Worm (Caenorhabditis elegans) whole organism, late embryonic: ENCODE measurements around the gene lgc-23.

Experiments
- C38D4.7 ChIP-seq: fragments of 200-800 bp; sonication (Bioruptor generic); optimal IDR thresholded peaks from 2 replicates; lab custom pipeline; 2018; ENCODE audit warnings: mild to moderate bottlenecking, missing genetic modification characterization, moderate library complexity, missing compliant biosample characterization
- F13H6.1 ChIP-seq: sonication (generic microtip); optimal IDR thresholded peaks from 2 replicates; lab custom pipeline; 2016; ENCODE audit warnings: missing genetic modification characterization, missing compliant biosample characterization
- K02D7.2 ChIP-seq: sonication (generic microtip); optimal IDR thresholded peaks from 2 replicates; lab custom pipeline; 2017; ENCODE audit warnings: mild to moderate bottlenecking, missing genetic modification characterization, missing compliant biosample characterization
- T23F11.4 ChIP-seq: fragments of 200-800 bp; sonication (Bioruptor generic); optimal IDR thresholded peaks from 2 replicates; lab custom pipeline; 2018; ENCODE audit warnings: mild to moderate bottlenecking, missing genetic modification characterization, missing compliant biosample characterization
- ahr-1 ChIP-seq: sonication (generic microtip); optimal IDR thresholded peaks from 2 replicates; lab custom pipeline; 2016; ENCODE audit warnings: missing genetic modification characterization, missing compliant biosample characterization
- ceh-24 ChIP-seq: sonication (generic microtip); optimal IDR thresholded peaks from 2 replicates; lab custom pipeline; 2016; ENCODE audit warnings: mild to moderate bottlenecking, missing genetic modification characterization, missing compliant biosample characterization
- ceh-30 ChIP-seq: fragments of 150-350 bp; optimal IDR thresholded peaks from 2 replicates; lab custom pipeline; 2014; ENCODE audit warnings: missing biosample characterization, missing genetic modification characterization
- ceh-31 ChIP-seq: sonication (generic microtip); optimal IDR thresholded peaks from 2 replicates; lab custom pipeline; 2016; ENCODE audit warnings: missing genetic modification characterization, missing compliant biosample characterization
- ceh-48 ChIP-seq: sonication (generic microtip); optimal IDR thresholded peaks from 2 replicates; lab custom pipeline; 2016; ENCODE audit warnings: missing genetic modification characterization, inconsistent platforms, missing compliant biosample characterization
- ceh-6 ChIP-seq: fragments of 200-800 bp; sonication (Bioruptor generic); optimal IDR thresholded peaks from 2 replicates; lab custom pipeline; 2018; ENCODE audit warnings: mild to moderate bottlenecking, missing genetic modification characterization, missing compliant biosample characterization
- ceh-9 ChIP-seq: sonication (generic microtip); optimal IDR thresholded peaks from 2 replicates; lab custom pipeline; 2016; ENCODE audit warnings: mild to moderate bottlenecking, missing genetic modification characterization, inconsistent platforms, missing compliant biosample characterization
- che-1 ChIP-seq: sonication (generic microtip); optimal IDR thresholded peaks from 2 replicates; lab custom pipeline; 2016; ENCODE audit warnings: mild to moderate bottlenecking, missing genetic modification characterization, missing compliant biosample characterization
- elt-2 ChIP-seq: sonication (generic microtip); optimal IDR thresholded peaks from 2 replicates; lab custom pipeline; 2016; ENCODE audit warnings: missing genetic modification reagents, missing genetic modification characterization, missing compliant biosample characterization
- elt-4 ChIP-seq: sonication (generic microtip); optimal IDR thresholded peaks from 2 replicates; lab custom pipeline; 2016; ENCODE audit warnings: missing genetic modification characterization, missing compliant biosample characterization
- fax-1 ChIP-seq: sonication (generic microtip); optimal IDR thresholded peaks from 2 replicates; lab custom pipeline; 2016; ENCODE audit warnings: missing genotype, missing genetic modification characterization, missing compliant biosample characterization
- hlh-15 ChIP-seq: sonication (generic microtip); optimal IDR thresholded peaks from 2 replicates; lab custom pipeline; 2016; ENCODE audit warnings: missing genetic modification characterization, missing compliant biosample characterization
- hlh-30 ChIP-seq: sonication (generic microtip); optimal IDR thresholded peaks from 2 replicates; lab custom pipeline; 2017; ENCODE audit warnings: antibody characterized with exemption, missing genetic modification characterization, missing compliant biosample characterization; ENCODE audit not compliant: insufficient read depth
- hlh-6 ChIP-seq: sonication (generic microtip); optimal IDR thresholded peaks from 2 replicates; lab custom pipeline; 2016; ENCODE audit warnings: missing genotype, missing genetic modification characterization, missing compliant biosample characterization
- madf-2 ChIP-seq: sonication (generic microtip); optimal IDR thresholded peaks from 2 replicates; lab custom pipeline; 2017; ENCODE audit warnings: missing genetic modification characterization, missing compliant biosample characterization
- nfya-1 ChIP-seq: sonication (generic microtip); optimal IDR thresholded peaks from 2 replicates; lab custom pipeline; 2017; ENCODE audit warnings: missing genetic modification characterization, mild to moderate bottlenecking, missing compliant biosample characterization, antibody characterized with exemption, moderate library complexity
- nhr-11 ChIP-seq: fragments of 150-350 bp; optimal IDR thresholded peaks from 2 replicates; lab custom pipeline; 2014; ENCODE audit warnings: missing biosample characterization, missing genetic modification characterization
- nhr-232 ChIP-seq: sonication (generic microtip); optimal IDR thresholded peaks from 2 replicates; lab custom pipeline; 2016; ENCODE audit warnings: missing genetic modification characterization, missing compliant biosample characterization
- pat-9 ChIP-seq: fragments of 200-800 bp; sonication (Bioruptor generic); optimal IDR thresholded peaks from 2 replicates; lab custom pipeline; 2018; ENCODE audit warnings: mild to moderate bottlenecking, missing genetic modification characterization, moderate library complexity, missing compliant biosample characterization
- pax-1 ChIP-seq: fragments of 150-350 bp; optimal IDR thresholded peaks from 2 replicates; lab custom pipeline; 2014; ENCODE audit warnings: missing biosample characterization, missing genetic modification characterization
- pha-2 ChIP-seq: sonication (generic microtip); optimal IDR thresholded peaks from 2 replicates; lab custom pipeline; 2017; ENCODE audit warnings: mild to moderate bottlenecking, missing genetic modification characterization, missing compliant biosample characterization
- rnt-1 ChIP-seq: sonication (generic microtip); optimal IDR thresholded peaks from 2 replicates; lab custom pipeline; 2016; ENCODE audit warnings: missing genetic modification characterization, missing compliant biosample characterization
- sdc-2 ChIP-seq: sonication (generic microtip); optimal IDR thresholded peaks from 2 replicates; lab custom pipeline; 2016; ENCODE audit warnings: missing genotype, missing genetic modification characterization, missing compliant biosample characterization
- tbx-7 ChIP-seq: sonication (generic microtip); optimal IDR thresholded peaks from 2 replicates; lab custom pipeline; 2016; ENCODE audit warnings: missing genotype, missing genetic modification characterization, missing compliant biosample characterization
- ttx-3 ChIP-seq: sonication (generic microtip); optimal IDR thresholded peaks from 2 replicates; lab custom pipeline; 2016; ENCODE audit warnings: missing genetic modification reagents, missing genetic modification characterization, missing compliant biosample characterization
- unc-42 ChIP-seq: sonication (generic microtip); optimal IDR thresholded peaks from 2 replicates; lab custom pipeline; 2016; ENCODE audit warnings: missing genotype, missing genetic modification characterization, missing compliant biosample characterization
- unc-55 ChIP-seq: sonication (generic microtip); optimal IDR thresholded peaks from 2 replicates; lab custom pipeline; 2017; ENCODE audit warnings: missing biosample characterization, missing genetic modification reagents, missing genetic modification characterization
- zip-5 ChIP-seq: sonication (generic microtip); optimal IDR thresholded peaks from 2 replicates; lab custom pipeline; 2016; ENCODE audit warnings: missing genetic modification characterization, missing compliant biosample characterization
- ztf-16 ChIP-seq: sonication (generic microtip); optimal IDR thresholded peaks from 2 replicates; lab custom pipeline; 2017; ENCODE audit warnings: missing genetic modification characterization, missing compliant biosample characterization

The lgc-23 gene

ce11 chrX:12036114-12036513 is 28.9 kb upstream of the lgc-23 start:
- TF ChIP-seq hlh-30 (tag; lab: Kevin White, UChicago) (no peak), unc-42 (tag; lab: Kevin White, UChicago) (peak; percentile 81), hlh-15 (tag; lab: Kevin White, UChicago) (no peak), F13H6.1 (tag; lab: Kevin White, UChicago) (no peak)
- TF ChIP-seq, all 69 proteins: peak for 1

ce11 chrX:12037978-12038377 is 27.0 kb upstream of the lgc-23 start:
- no peak for TF ChIP-seq hlh-6
- peak; percentile 67 for TF ChIP-seq unc-42 (tag; lab: Kevin White, UChicago)
- no peak for TF ChIP-seq ceh-24
- no peak for TF ChIP-seq ceh-9 (tag; lab: Kevin White, UChicago)
- no peak for TF ChIP-seq nfya-1 (tag; lab: Kevin White, UChicago)
- TF ChIP-seq K02D7.2 (tag; lab: Kevin White, UChicago), result no peak
- TF ChIP-seq fax-1, result no peak
- no peak for TF ChIP-seq zip-5 (tag; lab: Kevin White, UChicago)

DNA sequence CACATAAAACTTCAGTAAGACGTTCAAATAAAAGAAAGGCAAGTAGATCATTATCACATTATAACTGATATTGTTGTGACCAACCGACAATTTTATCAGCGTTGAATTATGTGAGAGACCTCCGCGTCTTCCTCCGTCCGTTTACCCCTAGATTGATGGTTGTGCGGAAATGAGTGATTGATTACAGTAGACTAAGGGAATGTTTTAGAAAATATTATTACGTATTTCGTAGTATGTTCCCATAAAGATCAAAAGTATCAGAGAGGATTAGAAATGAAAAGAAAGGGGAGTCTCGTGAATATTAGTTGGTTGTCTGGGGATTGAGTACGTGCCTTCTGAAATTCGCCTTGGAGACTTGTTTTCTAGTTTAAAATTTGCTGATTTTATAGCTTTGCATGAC is 26.3 kb upstream of the lgc-23 start:
- TF ChIP-seq ceh-6 (GFP tag; lab: Kevin White, UChicago) (no peak), unc-55 (peak; percentile 4)

ce11 chrX:12056973-12057372 is 8.0 kb upstream of the lgc-23 start, which contains the start of gene B0198.3:
Gene B0198.3 (minus strand): TSS chrX:12057073.
- TF ChIP-seq ahr-1 (tag; lab: Kevin White, UChicago) (no peak), sdc-2 (tag; lab: Kevin White, UChicago) (no peak), ceh-48 (no peak), fax-1 (no peak), C38D4.7 (no peak), ceh-30 (tag; lab: Kevin White, UChicago) (no peak), T23F11.4 (no peak), elt-4 (no peak), ztf-16 (tag; lab: Kevin White, UChicago) (no peak), elt-2 (tag; lab: Kevin White, UChicago) (no peak), nhr-232 (tag; lab: Kevin White, UChicago) (no peak)
- TF ChIP-seq, all 69 proteins: peak for 0

DNA sequence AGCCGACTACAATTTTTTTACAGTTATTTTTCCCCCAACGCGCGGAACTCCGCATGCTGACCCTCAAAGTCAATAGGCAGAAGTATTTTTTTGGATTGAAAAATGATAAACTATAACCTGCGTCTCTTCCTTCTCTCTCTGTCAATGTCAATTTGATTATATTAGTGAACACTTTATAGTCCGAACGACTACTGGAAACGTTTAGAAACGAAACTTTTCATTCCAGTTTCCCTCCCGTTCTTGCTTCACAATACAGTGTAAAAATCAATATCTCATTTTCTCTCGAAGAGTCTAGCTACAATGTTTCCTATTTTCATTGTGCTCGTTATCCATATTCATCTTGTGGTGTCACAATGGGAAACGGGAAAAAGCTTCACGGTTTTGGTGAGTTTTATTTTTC is 3.2 kb downstream of the lgc-23 start, which contains the start of gene lgc-24:
lgc-24 (plus strand) TSS at position 301 of the 400 bp plus-strand sequence.
- TF ChIP-seq ttx-3 (no peak), fax-1 (no peak), hlh-30 (tag; lab: Kevin White, UChicago) (no peak), ahr-1 (tag; lab: Kevin White, UChicago) (no peak), sdc-2 (tag; lab: Kevin White, UChicago) (no peak), che-1 (tag; lab: Kevin White, UChicago) (no peak), K02D7.2 (tag; lab: Kevin White, UChicago) (no peak), madf-2 (no peak), ceh-31 (tag; lab: Kevin White, UChicago) (no peak), zip-5 (tag; lab: Kevin White, UChicago) (no peak), tbx-7 (tag; lab: Kevin White, UChicago) (no peak), hlh-6 (no peak), nhr-11 (tag; lab: Kevin White, UChicago) (no peak)

ce11 chrX:12073764-12074163 is 8.8 kb downstream of the lgc-23 start, which contains the start of gene tmem-145:
Gene tmem-145 (minus strand): TSS chrX:12073864.
- TF ChIP-seq pax-1 (tag; lab: Kevin White, UChicago), result no peak
- TF ChIP-seq rnt-1 (tag; lab: Kevin White, UChicago), result no peak
- TF ChIP-seq pat-9 (tag; lab: Kevin White, UChicago), result no peak
- TF ChIP-seq pha-2 (tag; lab: Kevin White, UChicago), result no peak
- no peak for TF ChIP-seq ztf-16 (tag; lab: Kevin White, UChicago)
